Worm (Caenorhabditis elegans) whole organism, L1 larva: ENCODE results near the gene nspg-12.

ENCODE experiments used
- blmp-1 ChIP-seq: fragments of 150-350 bp; optimal IDR thresholded peaks from 2 replicates; lab custom pipeline; 2014; ENCODE audit warnings: missing biosample characterization, missing genetic modification characterization
- elt-3 ChIP-seq, 6 experiments: fragments of 150-350 bp in 1 of 6; sonication (generic microtip); optimal IDR thresholded peaks; 2 replicates each; lab custom pipeline; 2017 to 2018; ENCODE audit warnings: missing biosample characterization in 6 of 6, missing genetic modification characterization in 6 of 6, inconsistent platforms in 1 of 6
- fkh-10 ChIP-seq: sonication (generic microtip); optimal IDR thresholded peaks from 2 replicates; lab custom pipeline; 2017; ENCODE audit warnings: missing biosample characterization, missing genetic modification reagents, missing genetic modification characterization
- jun-1 ChIP-seq: fragments of 150-350 bp; optimal IDR thresholded peaks from 2 replicates; lab custom pipeline; 2014; ENCODE audit warnings: missing biosample characterization, missing genetic modification reagents, missing genetic modification characterization
- lin-13 ChIP-seq: fragments of 150-350 bp; optimal IDR thresholded peaks from 2 replicates; lab custom pipeline; 2014; ENCODE audit warnings: missing biosample characterization, missing genetic modification reagents, missing genetic modification characterization
- lir-3 ChIP-seq: sonication (generic microtip); optimal IDR thresholded peaks from 2 replicates; lab custom pipeline; 2016; ENCODE audit warnings: mild to moderate bottlenecking, missing genetic modification characterization, moderate library complexity, missing compliant biosample characterization; ENCODE audit not compliant: poor library complexity
- mdl-1 ChIP-seq, 2 experiments: fragments of 150-350 bp; optimal IDR thresholded peaks; 2 replicates each; lab custom pipeline; 2014 to 2017; ENCODE audit warnings: missing biosample characterization in 2 of 2, missing genetic modification characterization in 2 of 2, inconsistent platforms in 1 of 2
- nhr-11 ChIP-seq: fragments of 150-350 bp; optimal IDR thresholded peaks from 2 replicates; lab custom pipeline; 2014; ENCODE audit warnings: missing biosample characterization, missing genetic modification characterization
- nhr-28 ChIP-seq: fragments of 150-350 bp; optimal IDR thresholded peaks from 2 replicates; lab custom pipeline; 2014; ENCODE audit warnings: missing biosample characterization, missing genetic modification characterization
- nhr-77 ChIP-seq: fragments of 150-350 bp; optimal IDR thresholded peaks from 2 replicates; lab custom pipeline; 2014; ENCODE audit warnings: missing biosample characterization, missing genetic modification characterization
- ztf-11 ChIP-seq, 2 experiments: sonication (generic microtip); optimal IDR thresholded peaks; 2 replicates each; lab custom pipeline; 2016 to 2017; ENCODE audit warnings: missing genetic modification characterization in 2 of 2, missing biosample characterization in 1 of 2, missing compliant biosample characterization in 1 of 2

- no peak for TF ChIP-seq mdl-1 (tag; optimal IDR thresholded peaks at IDR 0.05; lab: Kevin White, UChicago)
- no peak for TF ChIP-seq nhr-28 (tag; lab: Kevin White, UChicago)
- TF ChIP-seq nhr-77 (tag; lab: Kevin White, UChicago), result no peak
- no peak for TF ChIP-seq ztf-11 (tag; optimal IDR thresholded peaks at IDR 0.05; lab: Kevin White, UChicago)
- TF ChIP-seq jun-1 (tag; lab: Kevin White, UChicago), result no peak
- no peak for TF ChIP-seq lir-3 (tag; lab: Kevin White, UChicago)
- no peak for TF ChIP-seq elt-3 (tag; optimal IDR thresholded peaks at IDR 0.05; lab: Kevin White, UChicago)
- TF ChIP-seq blmp-1, result no peak
- TF ChIP-seq lin-13 (GFP tag; lab: Kevin White, UChicago), result no peak
- no peak for TF ChIP-seq nhr-11 (tag; lab: Kevin White, UChicago)
- TF ChIP-seq fkh-10 (GFP tag; lab: Kevin White, UChicago), result no peak
These were observed 3.3 kb downstream of the nspg-12 start for ce11 chrX:5260389-5260788.
